Fruit fly (Drosophila melanogaster) Kc167 (cell line): ENCODE data around the gene PGS1.

Source experiments
- Myc ChIP-seq: fragments of >200 bp; optimal IDR thresholded peaks from 2 replicates; lab custom pipeline; 2017; ENCODE audit warnings: missing external identifiers
- Sin3A ChIP-seq: fragments of >200 bp; optimal IDR thresholded peaks from 2 replicates; lab custom pipeline; 2018; ENCODE audit warnings: missing external identifiers
- h ChIP-seq: fragments of >200 bp; optimal IDR thresholded peaks from 3 replicates; lab custom pipeline; 2018; ENCODE audit warnings: missing external identifiers
- insv ChIP-seq: fragments of >200 bp; optimal IDR thresholded peaks from 3 replicates; lab custom pipeline; 2018; ENCODE audit warnings: missing external identifiers
- psq ChIP-seq: fragments of >200 bp; optimal IDR thresholded peaks from 2 replicates; lab custom pipeline; 2017; ENCODE audit warnings: missing external identifiers
- ttk ChIP-seq: sonication (Bioruptor generic); optimal IDR thresholded peaks from 2 replicates; lab custom pipeline; 2017; ENCODE audit warnings: missing external identifiers

- TF ChIP-seq psq (lab: Kevin White, UChicago) (no peak), ttk (lab: Kevin White, UChicago) (no peak), Sin3A (lab: Kevin White, UChicago) (no peak), h (lab: Kevin White, UChicago) (no peak), Myc (lab: Kevin White, UChicago) (no peak), insv (lab: Kevin White, UChicago) (no peak)
Observed at dm6 chr3R:18719767-18720341, 26.0 kb downstream of the PGS1 start.
